Worm (Caenorhabditis elegans) whole organism, L3 larva: ENCODE results near the gene C06C6.9.

ENCODE experiments used
- aly-2 ChIP-seq: fragments of 150-350 bp; optimal IDR thresholded peaks from 2 replicates; lab custom pipeline; 2014; ENCODE audit warnings: missing biosample characterization, missing genetic modification characterization
- ceh-16 ChIP-seq: sonication (generic microtip); optimal IDR thresholded peaks from 2 replicates; lab custom pipeline; 2017; ENCODE audit warnings: missing biosample characterization, missing genetic modification characterization
- ceh-28 ChIP-seq: fragments of 150-350 bp; optimal IDR thresholded peaks from 2 replicates; lab custom pipeline; 2014; ENCODE audit warnings: missing biosample characterization, missing genetic modification reagents, missing genetic modification characterization
- ceh-82 ChIP-seq: fragments of 150-350 bp; optimal IDR thresholded peaks from 2 replicates; lab custom pipeline; 2014; ENCODE audit warnings: missing biosample characterization, missing genetic modification characterization
- ceh-9 ChIP-seq: sonication (generic microtip); optimal IDR thresholded peaks from 2 replicates; lab custom pipeline; 2018; ENCODE audit warnings: missing biosample characterization, missing genetic modification characterization
- daf-12 ChIP-seq: fragments of 150-350 bp; optimal IDR thresholded peaks from 2 replicates; lab custom pipeline; 2014; ENCODE audit warnings: missing biosample characterization, missing genetic modification reagents, missing genetic modification characterization
- egl-27 ChIP-seq: sonication (generic microtip); optimal IDR thresholded peaks from 4 replicates; lab custom pipeline; 2017; ENCODE audit warnings: missing biosample characterization, missing genetic modification reagents, missing genetic modification characterization
- elt-1 ChIP-seq: fragments of 150-350 bp; optimal IDR thresholded peaks from 2 replicates; lab custom pipeline; 2014; ENCODE audit warnings: missing biosample characterization, missing genetic modification characterization
- elt-2 ChIP-seq: sonication (generic microtip); optimal IDR thresholded peaks from 2 replicates; lab custom pipeline; 2016; ENCODE audit warnings: missing genetic modification reagents, mild to moderate bottlenecking, missing genetic modification characterization, missing compliant biosample characterization
- eor-1 ChIP-seq, 2 experiments: fragments of 150-350 bp; optimal IDR thresholded peaks; 2 replicates each; lab custom pipeline; 2014 to 2018; ENCODE audit warnings: missing biosample characterization in 2 of 2, missing genetic modification characterization in 2 of 2
- fos-1 ChIP-seq: fragments of 150-350 bp; optimal IDR thresholded peaks from 2 replicates; lab custom pipeline; 2014; ENCODE audit warnings: missing biosample characterization, missing genetic modification characterization
- jun-1 ChIP-seq: fragments of 150-350 bp; optimal IDR thresholded peaks from 2 replicates; lab custom pipeline; 2014; ENCODE audit warnings: missing biosample characterization, missing genetic modification reagents, missing genetic modification characterization
- lin-15B ChIP-seq: fragments of 150-350 bp; optimal IDR thresholded peaks from 2 replicates; lab custom pipeline; 2014; ENCODE audit warnings: missing biosample characterization, missing genetic modification characterization
- lin-39 ChIP-seq: fragments of 150-350 bp; optimal IDR thresholded peaks from 2 replicates; lab custom pipeline; 2018; ENCODE audit warnings: missing biosample characterization, missing genetic modification reagents, missing genetic modification characterization
- mdl-1 ChIP-seq: fragments of 150-350 bp; optimal IDR thresholded peaks from 2 replicates; lab custom pipeline; 2014; ENCODE audit warnings: missing biosample characterization, missing genetic modification characterization
- nfya-1 ChIP-seq: sonication (generic microtip); optimal IDR thresholded peaks from 2 replicates; lab custom pipeline; 2017; ENCODE audit warnings: missing genetic modification characterization, mild to moderate bottlenecking, missing compliant biosample characterization, antibody characterized with exemption, moderate library complexity; ENCODE audit not compliant: insufficient read depth
- nhr-11 ChIP-seq: fragments of 150-350 bp; optimal IDR thresholded peaks from 2 replicates; lab custom pipeline; 2014; ENCODE audit warnings: missing biosample characterization, missing genetic modification characterization
- nhr-12 ChIP-seq: fragments of 150-350 bp; optimal IDR thresholded peaks from 2 replicates; lab custom pipeline; 2014; ENCODE audit warnings: missing biosample characterization, missing genetic modification characterization
- nhr-23 ChIP-seq: fragments of 150-350 bp; optimal IDR thresholded peaks from 2 replicates; lab custom pipeline; 2014; ENCODE audit warnings: missing biosample characterization, missing genetic modification reagents, missing genetic modification characterization
- nhr-237 ChIP-seq: fragments of 150-350 bp; optimal IDR thresholded peaks from 2 replicates; lab custom pipeline; 2014; ENCODE audit warnings: missing biosample characterization, missing genetic modification characterization
- nhr-25 ChIP-seq: sonication (generic microtip); optimal IDR thresholded peaks from 2 replicates; lab custom pipeline; 2017; ENCODE audit warnings: missing biosample characterization, missing genetic modification characterization
- nhr-43 ChIP-seq: sonication (generic microtip); optimal IDR thresholded peaks from 2 replicates; lab custom pipeline; 2016; ENCODE audit warnings: mild to moderate bottlenecking, missing genetic modification characterization, missing compliant biosample characterization; ENCODE audit not compliant: poor library complexity, severe bottlenecking
- nhr-67 ChIP-seq: fragments of 150-350 bp; optimal IDR thresholded peaks from 2 replicates; lab custom pipeline; 2014; ENCODE audit warnings: missing biosample characterization, missing genetic modification characterization
- nhr-76 ChIP-seq: fragments of 150-350 bp; sonication (generic microtip); optimal IDR thresholded peaks from 5 replicates; lab custom pipeline; 2014; ENCODE audit warnings: missing biosample characterization, missing genetic modification characterization
- pha-4 ChIP-seq: fragments of 150-350 bp; optimal IDR thresholded peaks from 2 replicates; lab custom pipeline; 2014; ENCODE audit warnings: missing biosample characterization, missing genetic modification reagents, missing genetic modification characterization
- pqm-1 ChIP-seq: fragments of 150-350 bp; optimal IDR thresholded peaks from 2 replicates; lab custom pipeline; 2017; ENCODE audit warnings: missing biosample characterization, missing genetic modification characterization, inconsistent platforms
- snpc-4 ChIP-seq: fragments of 150-350 bp; optimal IDR thresholded peaks from 2 replicates; lab custom pipeline; 2014; ENCODE audit warnings: missing biosample characterization, missing genetic modification characterization
- tbx-2 ChIP-seq: sonication (generic microtip); optimal IDR thresholded peaks from 2 replicates; lab custom pipeline; 2016; ENCODE audit warnings: mild to moderate bottlenecking, missing genetic modification characterization, missing compliant biosample characterization
- unc-62 ChIP-seq: fragments of 150-350 bp; sonication (generic microtip); optimal IDR thresholded peaks from 4 replicates; lab custom pipeline; 2014; ENCODE audit warnings: missing biosample characterization, missing genetic modification reagents, missing genetic modification characterization
- ztf-11 ChIP-seq: fragments of 150-350 bp; optimal IDR thresholded peaks from 2 replicates; lab custom pipeline; 2014; ENCODE audit warnings: missing biosample characterization, missing genetic modification characterization
- ztf-4 ChIP-seq: fragments of 150-350 bp; optimal IDR thresholded peaks from 2 replicates; lab custom pipeline; 2014; ENCODE audit warnings: missing biosample characterization, missing genetic modification characterization

Gene C06C6.9

DNA sequence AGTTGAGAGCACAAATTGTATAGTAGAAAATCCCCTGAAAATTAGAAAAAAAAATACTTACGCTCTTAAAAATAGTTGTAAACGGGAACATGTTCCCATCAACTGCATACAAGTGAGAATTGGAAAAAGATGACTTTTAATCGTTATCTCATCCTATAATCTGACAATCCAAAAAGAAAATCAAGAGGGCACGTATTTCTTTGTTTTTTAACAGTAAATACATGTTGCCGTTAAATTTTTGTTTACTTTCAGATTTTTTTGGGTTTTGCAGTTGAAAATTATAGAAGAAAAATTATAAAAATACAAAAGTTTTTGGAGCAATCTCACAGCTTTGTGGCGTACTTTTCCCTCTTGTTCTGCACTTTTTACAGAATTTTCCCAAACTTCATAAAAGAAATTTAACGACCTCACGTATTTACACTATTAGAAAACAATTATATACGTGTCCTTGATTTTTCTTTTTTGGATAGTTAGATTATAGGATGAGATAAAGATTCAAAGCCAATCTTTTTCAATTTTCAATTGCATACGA is at the start of gene C06C6.9, which contains the start of gene C06C6.8:
TSS of gene C06C6.9 (minus strand) at position 101 of the 532 bp plus-strand sequence.
TSS of gene C06C6.8 (plus strand) at position 482 of the 532 bp plus-strand sequence.
- TF ChIP-seq nhr-23 (tag; lab: Kevin White, UChicago), result no peak
- no peak for TF ChIP-seq nhr-43
- TF ChIP-seq egl-27, result no peak
- TF ChIP-seq fos-1 (tag; lab: Kevin White, UChicago), result no peak
- no peak for TF ChIP-seq jun-1 (tag; lab: Kevin White, UChicago)
- no peak for TF ChIP-seq nfya-1
- no peak for TF ChIP-seq tbx-2 (tag; lab: Kevin White, UChicago)
- no peak for TF ChIP-seq snpc-4 (tag; lab: Kevin White, UChicago)
- TF ChIP-seq unc-62 (GFP tag; lab: Kevin White, UChicago), result no peak
- TF ChIP-seq nhr-67 (tag; lab: Kevin White, UChicago), result no peak
- no peak for TF ChIP-seq ztf-4 (tag; lab: Kevin White, UChicago)

DNA sequence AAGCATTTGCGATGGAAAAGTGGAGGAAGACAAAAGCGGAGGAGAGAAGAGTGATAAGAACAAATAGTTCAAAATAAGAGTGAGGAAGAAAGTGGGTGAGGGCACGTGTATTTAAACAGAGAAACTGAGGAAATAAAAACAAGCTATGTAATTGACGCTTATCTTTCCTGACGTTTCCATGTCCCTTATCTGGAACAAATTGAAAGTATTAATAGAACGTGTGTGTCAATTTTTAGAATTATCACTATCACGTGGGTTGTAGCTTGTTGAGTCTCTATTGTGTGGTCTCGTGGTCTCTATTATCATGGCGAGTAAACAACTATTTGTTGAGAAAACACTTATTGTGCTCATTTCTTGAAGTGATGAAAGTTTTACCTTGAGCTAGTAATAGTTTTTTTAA is 49.3 kb upstream of the C06C6.9 start, which contains the start of gene T10C6.15:
TSS of gene T10C6.15 (minus strand) at position 104 of the 400 bp plus-strand sequence.
- TF ChIP-seq pha-4 (tag; lab: Kevin White, UChicago) (peak; percentile 90), ceh-16 (tag; lab: Kevin White, UChicago) (no peak), nhr-43 (peak; percentile 57), pqm-1 (peak; percentile 92), egl-27 (no peak), elt-2 (tag; lab: Kevin White, UChicago) (peak; percentile 99), jun-1 (tag; lab: Kevin White, UChicago) (peak; percentile 82)

DNA sequence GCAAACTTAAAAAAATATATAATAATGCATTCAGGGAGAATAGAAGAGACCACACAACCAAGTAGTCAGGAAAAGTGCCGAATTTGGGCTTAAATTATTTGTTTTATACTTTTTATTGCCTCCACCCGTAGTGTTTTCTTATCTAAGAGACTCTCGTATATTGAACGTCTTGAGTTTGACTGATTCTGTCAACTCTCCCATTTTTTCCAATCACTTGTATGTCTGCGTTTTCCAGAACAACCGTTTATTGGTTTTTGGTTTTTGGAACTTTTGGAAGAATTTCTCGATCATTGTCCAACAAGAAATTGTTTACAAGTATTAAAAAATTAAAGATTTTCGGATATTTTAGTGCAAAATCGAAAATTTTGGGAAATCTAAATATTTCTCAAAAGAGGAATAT is 47.1 kb upstream of the C06C6.9 start:
- peak; percentile 28 for TF ChIP-seq pha-4 (tag; lab: Kevin White, UChicago)
- no peak for TF ChIP-seq snpc-4 (tag; lab: Kevin White, UChicago)
- TF ChIP-seq ztf-11 (tag; lab: Kevin White, UChicago), result no peak
- peak; percentile 81 for TF ChIP-seq elt-2 (tag; lab: Kevin White, UChicago)
- no peak for TF ChIP-seq eor-1 (tag; optimal IDR thresholded peaks at IDR 0.05; lab: Kevin White, UChicago)
- no peak for TF ChIP-seq mdl-1
- no peak for TF ChIP-seq ceh-82 (tag; lab: Kevin White, UChicago)
- TF ChIP-seq fos-1 (tag; lab: Kevin White, UChicago), result no peak
- TF ChIP-seq nhr-67 (tag; lab: Kevin White, UChicago), result no peak
- TF ChIP-seq pqm-1, result peak; percentile 53
- TF ChIP-seq elt-1 (tag; lab: Kevin White, UChicago), result no peak
- no peak for TF ChIP-seq lin-15B
- no peak for TF ChIP-seq nhr-12 (tag; lab: Kevin White, UChicago)
- TF ChIP-seq, all 47 proteins: peak for 3

- TF ChIP-seq lin-15B (no peak), fos-1 (tag; lab: Kevin White, UChicago) (no peak), nhr-12 (tag; lab: Kevin White, UChicago) (no peak), aly-2 (tag; lab: Kevin White, UChicago) (no peak), elt-2 (tag; lab: Kevin White, UChicago) (no peak), elt-1 (tag; lab: Kevin White, UChicago) (no peak), lin-39 (tag; lab: Kevin White, UChicago) (no peak), nhr-43 (no peak), ztf-11 (tag; lab: Kevin White, UChicago) (no peak), nfya-1 (no peak), nhr-11 (tag; lab: Kevin White, UChicago) (no peak), nhr-25 (tag; lab: Kevin White, UChicago) (no peak), ceh-28 (tag; lab: Kevin White, UChicago) (no peak), ceh-9 (tag; lab: Kevin White, UChicago) (no peak)
Measured at ce11 chrV:16042743-16043014, 46.1 kb upstream of the C06C6.9 start.

DNA sequence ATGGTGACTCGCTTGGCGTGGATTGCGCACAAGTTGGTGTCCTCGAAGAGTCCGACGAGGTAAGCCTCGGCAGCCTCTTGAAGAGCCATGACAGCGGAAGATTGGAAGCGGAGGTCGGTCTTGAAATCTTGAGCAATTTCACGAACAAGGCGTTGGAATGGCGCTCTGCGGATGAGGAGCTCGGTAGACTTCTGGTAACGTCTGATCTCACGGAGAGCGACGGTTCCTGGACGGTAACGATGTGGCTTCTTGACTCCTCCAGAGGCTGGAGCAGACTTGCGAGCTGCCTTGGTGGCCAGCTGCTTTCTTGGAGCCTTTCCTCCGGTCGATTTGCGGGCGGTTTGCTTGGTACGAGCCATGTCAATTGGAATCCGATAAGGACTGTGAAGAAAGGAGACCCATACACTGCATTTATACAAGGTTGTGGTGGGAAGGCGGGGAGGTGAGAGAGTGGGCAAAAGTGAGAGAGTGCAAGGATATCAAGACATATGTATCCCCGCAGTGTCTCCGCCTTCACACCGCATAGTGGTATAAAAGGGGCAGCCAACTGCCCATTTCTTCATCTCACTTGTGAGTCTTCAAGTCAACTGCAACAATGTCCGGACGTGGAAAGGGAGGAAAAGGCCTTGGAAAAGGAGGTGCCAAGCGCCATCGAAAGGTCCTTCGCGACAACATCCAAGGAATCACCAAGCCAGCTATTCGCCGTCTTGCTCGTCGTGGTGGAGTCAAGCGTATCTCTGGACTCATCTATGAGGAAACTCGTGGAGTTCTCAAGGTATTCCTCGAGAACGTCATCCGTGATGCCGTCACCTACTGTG is 45.6 kb upstream of the C06C6.9 start, which contains the start of the genes his-2 and his-1:
TSS of gene his-2 (minus strand) at position 359 of the 818 bp plus-strand sequence.
TSS of gene his-1 (plus strand) at position 596 of the 818 bp plus-strand sequence.
- peak; percentile 34 for TF ChIP-seq nhr-25 (tag; lab: Kevin White, UChicago)

DNA sequence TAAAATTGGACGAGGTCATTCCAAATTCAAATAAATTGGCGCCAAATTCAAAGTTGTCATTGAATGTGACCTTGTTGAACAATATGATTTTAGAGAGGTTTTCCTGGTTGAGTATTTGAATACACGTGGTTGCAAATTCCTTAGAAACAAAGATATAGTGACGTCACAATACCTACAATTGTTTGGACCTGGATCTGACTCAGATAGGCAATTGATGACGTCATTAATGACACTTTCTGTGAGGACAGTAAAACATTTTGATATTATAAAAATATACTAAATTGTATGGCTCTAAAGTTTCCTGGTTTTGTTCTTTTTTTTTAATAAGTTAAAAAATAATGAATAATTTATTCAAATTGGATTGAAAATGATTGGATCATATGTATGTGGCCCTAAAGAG is 44.9 kb upstream of the C06C6.9 start:
- TF ChIP-seq nhr-237 (tag; lab: Kevin White, UChicago) (no peak), ceh-16 (tag; lab: Kevin White, UChicago) (no peak), nhr-23 (tag; lab: Kevin White, UChicago) (no peak), daf-12 (tag; lab: Kevin White, UChicago) (no peak), nhr-11 (tag; lab: Kevin White, UChicago) (no peak), elt-1 (tag; lab: Kevin White, UChicago) (no peak), nhr-76 (tag; lab: Kevin White, UChicago) (no peak)
